Fruit fly (Drosophila melanogaster): ENCODE data around the gene CG14207.

- TF ChIP-seq CG8478 (optimal IDR thresholded peaks at IDR 0.05) = no peak
- no peak for TF ChIP-seq CTCF (optimal IDR thresholded peaks at IDR 0.05)
Observed at dm6 chrX:19565714-19566316, 39.2 kb upstream of the CG14207 start, which contains the start of the genes Grip84 and car.

All from S2 (cell line).